Fruit fly (Drosophila melanogaster) whole organism, wandering third instar larva: ENCODE results near the gene CG43407.

ENCODE experiments used
- Abd-B ChIP-seq: fragments of >200 bp; optimal IDR thresholded peaks from 2 replicates; lab custom pipeline; 2017; ENCODE audit warnings: missing biosample characterization, missing genetic modification characterization
- CG32264 ChIP-seq: fragments of 200-800 bp; sonication (Bioruptor generic); optimal IDR thresholded peaks from 2 replicates; lab custom pipeline; 2016; ENCODE audit warnings: missing biosample characterization, missing genetic modification characterization
- CG9705 ChIP-seq: fragments of 200-800 bp; sonication (Bioruptor generic); optimal IDR thresholded peaks from 2 replicates; lab custom pipeline; 2018; ENCODE audit warnings: missing biosample characterization, mild to moderate bottlenecking, missing genetic modification characterization
- CrebA ChIP-seq: fragments of 200-800 bp; sonication (Bioruptor generic); optimal IDR thresholded peaks from 2 replicates; lab custom pipeline; 2016; ENCODE audit warnings: missing biosample characterization, mild to moderate bottlenecking, missing genetic modification characterization, borderline replicate concordance
- Dif ChIP-seq: fragments of 200-275, 200-300 bp; sonication (Bioruptor generic); optimal IDR thresholded peaks from 2 replicates; lab custom pipeline; 2018; ENCODE audit warnings: missing biosample characterization, missing genetic modification characterization; ENCODE audit not compliant: partially characterized antibody
- GATAd ChIP-seq: sonication (Bioruptor generic); optimal IDR thresholded peaks from 2 replicates; lab custom pipeline; 2016; ENCODE audit warnings: missing biosample characterization, missing genetic modification characterization
- HLH106 ChIP-seq: fragments of 200-800 bp; optimal IDR thresholded peaks from 3 replicates; lab custom pipeline; 2019; ENCODE audit warnings: missing biosample characterization, mild to moderate bottlenecking, missing genetic modification characterization, moderate library complexity
- Hnf4 ChIP-seq: fragments of 200-800 bp; sonication (Bioruptor generic); optimal IDR thresholded peaks from 2 replicates; lab custom pipeline; 2016; ENCODE audit warnings: missing biosample characterization, mild to moderate bottlenecking, missing genetic modification characterization
- Jra ChIP-seq: sonication (Bioruptor generic); optimal IDR thresholded peaks from 2 replicates; lab custom pipeline; 2016; ENCODE audit warnings: missing biosample characterization, missing genetic modification characterization
- Mio ChIP-seq: sonication (Bioruptor generic); optimal IDR thresholded peaks from 2 replicates; lab custom pipeline; 2016; ENCODE audit warnings: missing biosample characterization, missing genetic modification characterization
- Myc ChIP-seq: fragments of >200 bp; optimal IDR thresholded peaks from 2 replicates; lab custom pipeline; 2017
- N ChIP-seq: fragments of >200 bp; optimal IDR thresholded peaks from 2 replicates; lab custom pipeline; 2018; ENCODE audit warnings: missing biosample characterization, missing external identifiers, missing genetic modification characterization
- OdsH ChIP-seq: fragments of 200-800 bp; sonication (Bioruptor generic); optimal IDR thresholded peaks from 2 replicates; lab custom pipeline; 2016; ENCODE audit warnings: missing biosample characterization, mild to moderate bottlenecking, missing genetic modification characterization
- Rel ChIP-seq, 2 experiments: fragments of 200-800 bp; sonication (Bioruptor generic) in 1 of 2; optimal IDR thresholded peaks; 2 replicates in 1 of 2; 3 replicates in 1 of 2; lab custom pipeline; 2016 to 2019; ENCODE audit warnings: mild to moderate bottlenecking in 2 of 2, missing biosample characterization in 2 of 2, missing genetic modification characterization in 2 of 2, moderate library complexity in 1 of 2
- Sp1 ChIP-seq: fragments of 200-800 bp; sonication (Bioruptor generic); optimal IDR thresholded peaks from 3 replicates; lab custom pipeline; 2019; ENCODE audit warnings: missing biosample characterization, mild to moderate bottlenecking, missing genetic modification characterization, moderate library complexity
- Vsx2 ChIP-seq: fragments of 200-300, 225-300 bp; sonication (Bioruptor generic); optimal IDR thresholded peaks from 2 replicates; lab custom pipeline; 2018; ENCODE audit warnings: missing biosample characterization, missing genetic modification characterization; ENCODE audit not compliant: partially characterized antibody
- br ChIP-seq: fragments of 200-800 bp; sonication (Bioruptor generic); optimal IDR thresholded peaks from 2 replicates; lab custom pipeline; 2016; ENCODE audit warnings: missing biosample characterization, missing genetic modification characterization
- brk ChIP-seq: fragments of 200-800 bp; sonication (Bioruptor generic); optimal IDR thresholded peaks from 2 replicates; lab custom pipeline; 2016; ENCODE audit warnings: missing biosample characterization, mild to moderate bottlenecking, missing genetic modification characterization
- dl ChIP-seq, 2 experiments: fragments of 175-275, 200-275 bp in 1 of 2; fragments of 200-275 bp in 1 of 2; sonication (Bioruptor generic); optimal IDR thresholded peaks; lab custom pipeline; 2018; ENCODE audit warnings: mild to moderate bottlenecking in 2 of 2, missing biosample characterization in 2 of 2, missing genetic modification characterization in 2 of 2, moderate library complexity in 2 of 2; ENCODE audit not compliant: partially characterized antibody in 2 of 2, insufficient read depth in 1 of 2
- dmrt93B ChIP-seq: fragments of 200-800 bp; sonication (Bioruptor generic); optimal IDR thresholded peaks from 2 replicates; lab custom pipeline; 2018; ENCODE audit warnings: missing biosample characterization, mild to moderate bottlenecking, missing genetic modification characterization
- ey ChIP-seq: fragments of 200-800 bp; sonication (Bioruptor generic); optimal IDR thresholded peaks from 2 replicates; lab custom pipeline; 2016; ENCODE audit warnings: missing biosample characterization, missing genetic modification characterization
- foxo ChIP-seq, 2 experiments: fragments of 200-800 bp; sonication (Bioruptor generic); optimal IDR thresholded peaks; 2 replicates in 1 of 2; 3 replicates in 1 of 2; lab custom pipeline; 2016 to 2017; ENCODE audit warnings: missing biosample characterization in 2 of 2, missing genetic modification characterization in 2 of 2
- fru ChIP-seq: fragments of 200-800 bp; sonication (Bioruptor generic); optimal IDR thresholded peaks from 3 replicates; lab custom pipeline; 2016; ENCODE audit warnings: missing biosample characterization, mild to moderate bottlenecking, missing genetic modification characterization
- h ChIP-seq: fragments of 200-800 bp; sonication (Bioruptor generic); optimal IDR thresholded peaks from 3 replicates; lab custom pipeline; 2016; ENCODE audit warnings: missing biosample characterization, mild to moderate bottlenecking, missing genetic modification characterization
- lola ChIP-seq: fragments of >200 bp; optimal IDR thresholded peaks from 2 replicates; lab custom pipeline; 2017; ENCODE audit warnings: missing biosample characterization, missing genetic modification characterization
- pan ChIP-seq: fragments of >200 bp; optimal IDR thresholded peaks from 2 replicates; lab custom pipeline; 2017
- psq ChIP-seq: fragments of 200-800 bp; sonication (Bioruptor generic); optimal IDR thresholded peaks from 3 replicates; lab custom pipeline; 2017; ENCODE audit warnings: missing biosample characterization, mild to moderate bottlenecking, missing genetic modification characterization, moderate library complexity
- rgr ChIP-seq: fragments of 200-800 bp; sonication (Bioruptor generic); optimal IDR thresholded peaks from 3 replicates; lab custom pipeline; 2016; ENCODE audit warnings: missing biosample characterization, mild to moderate bottlenecking, missing genetic modification characterization
- sage ChIP-seq: fragments of 200-800 bp; sonication (Bioruptor generic); optimal IDR thresholded peaks from 2 replicates; lab custom pipeline; 2016; ENCODE audit warnings: missing biosample characterization, mild to moderate bottlenecking, missing genetic modification characterization
- sv ChIP-seq: fragments of 200-800 bp; sonication (Bioruptor generic); optimal IDR thresholded peaks from 3 replicates; lab custom pipeline; 2016; ENCODE audit warnings: missing biosample characterization, missing genetic modification characterization
- tai ChIP-seq: sonication (Bioruptor generic); optimal IDR thresholded peaks from 2 replicates; lab custom pipeline; 2016; ENCODE audit warnings: missing biosample characterization, missing genetic modification characterization
- usp ChIP-seq: fragments of >200 bp; optimal IDR thresholded peaks from 2 replicates; lab custom pipeline; 2017; ENCODE audit warnings: missing biosample characterization, missing genetic modification characterization
- woc ChIP-seq: sonication (Bioruptor generic); optimal IDR thresholded peaks from 2 replicates; lab custom pipeline; 2016; ENCODE audit warnings: missing biosample characterization, mild to moderate bottlenecking, missing genetic modification characterization

The CG43407 gene

dm6 chr3L:19085688-19086363 is 32.6 kb upstream of the CG43407 start:
- TF ChIP-seq br (GFP tag; lab: Kevin White, UChicago), result peak; percentile 13
- no peak for TF ChIP-seq HLH106
- peak; percentile 26 for TF ChIP-seq h (GFP tag; lab: Kevin White, UChicago)
- peak; percentile 4 for TF ChIP-seq OdsH (GFP tag; lab: Kevin White, UChicago)
- peak; percentile 53 for TF ChIP-seq tai (GFP tag; lab: Kevin White, UChicago)
- TF ChIP-seq psq (GFP tag; lab: Kevin White, UChicago), result peak; percentile 67
- no peak for TF ChIP-seq sv (GFP tag; lab: Kevin White, UChicago)

- no peak for TF ChIP-seq rgr (GFP tag; lab: Kevin White, UChicago)
- no peak for TF ChIP-seq h (GFP tag; lab: Kevin White, UChicago)
- no peak for TF ChIP-seq sv (GFP tag; lab: Kevin White, UChicago)
- TF ChIP-seq usp (GFP tag; lab: Kevin White, UChicago), result no peak
- TF ChIP-seq Jra, result no peak
- TF ChIP-seq sage (GFP tag; lab: Kevin White, UChicago), result no peak
Measured at dm6 chr3L:19083126-19083525, 29.9 kb upstream of the CG43407 start.

dm6 chr3L:19080926-19081700 is 27.9 kb upstream of the CG43407 start:
- peak; percentile 72 for TF ChIP-seq psq (GFP tag; lab: Kevin White, UChicago)
- TF ChIP-seq dl (GFP tag; optimal IDR thresholded peaks at IDR 0.05; lab: Kevin White, UChicago; ENCODE audit: insufficient read depth in 1 of 2, partially characterized antibody in 2 of 2), result peak; percentile 16 to 56
- no peak for TF ChIP-seq CG32264
- no peak for TF ChIP-seq usp (GFP tag; lab: Kevin White, UChicago)
- peak; percentile 70 for TF ChIP-seq Dif
- TF ChIP-seq, all 38 proteins: peak for 3

- TF ChIP-seq Sp1 (GFP tag; lab: Kevin White, UChicago) (peak; percentile 69), CrebA (GFP tag; lab: Kevin White, UChicago) (no peak), dmrt93B (GFP tag; lab: Kevin White, UChicago) (peak; percentile 60), woc (GFP tag; lab: Kevin White, UChicago) (peak; percentile 66), OdsH (GFP tag; lab: Kevin White, UChicago) (peak; percentile 44), h (GFP tag; lab: Kevin White, UChicago) (peak; percentile 48), rgr (GFP tag; lab: Kevin White, UChicago) (peak; percentile 35), sv (GFP tag; lab: Kevin White, UChicago) (no peak), br (GFP tag; lab: Kevin White, UChicago) (peak; percentile 61), ey (peak; percentile 73), psq (GFP tag; lab: Kevin White, UChicago) (peak; percentile 73), CG32264 (peak; percentile 2), fru (peak; percentile 77), Jra (peak; percentile 16), Vsx2 (no peak), foxo (GFP tag; optimal IDR thresholded peaks at IDR 0.05; lab: Kevin White, UChicago) (peak in 1 of 2 experiments; percentile 74), CG9705 (GFP tag; lab: Kevin White, UChicago) (peak; percentile 19), tai (GFP tag; lab: Kevin White, UChicago) (peak; percentile 41), HLH106 (peak; percentile 58), usp (GFP tag; lab: Kevin White, UChicago) (no peak)
Measured at dm6 chr3L:19079798-19080691, 26.9 kb upstream of the CG43407 start.

- no peak for TF ChIP-seq Hnf4
- no peak for TF ChIP-seq sv (GFP tag; lab: Kevin White, UChicago)
- no peak for TF ChIP-seq dmrt93B (GFP tag; lab: Kevin White, UChicago)
- peak; percentile 10 for TF ChIP-seq Sp1 (GFP tag; lab: Kevin White, UChicago)
- no peak for TF ChIP-seq lola
- TF ChIP-seq foxo (GFP tag; optimal IDR thresholded peaks at IDR 0.05; lab: Kevin White, UChicago), result no peak
- no peak for TF ChIP-seq Myc (lab: Kevin White, UChicago)
- no peak for TF ChIP-seq br (GFP tag; lab: Kevin White, UChicago)
- no peak for TF ChIP-seq brk
- TF ChIP-seq usp (GFP tag; lab: Kevin White, UChicago), result no peak
- no peak for TF ChIP-seq Abd-B (GFP tag; lab: Kevin White, UChicago)
- no peak for TF ChIP-seq pan (lab: Kevin White, UChicago)
- no peak for TF ChIP-seq GATAd (GFP tag; lab: Kevin White, UChicago)
- no peak for TF ChIP-seq Vsx2
- TF ChIP-seq N (GFP tag; lab: Kevin White, UChicago), result no peak
- TF ChIP-seq ey, result no peak
- TF ChIP-seq CG9705 (GFP tag; lab: Kevin White, UChicago), result no peak
- no peak for TF ChIP-seq Rel (GFP tag; optimal IDR thresholded peaks at IDR 0.05; lab: Kevin White, UChicago)
- TF ChIP-seq Rel (tag; optimal IDR thresholded peaks at IDR 0.05; lab: Kevin White, UChicago), result peak; percentile 17
- TF ChIP-seq Jra, result no peak
- no peak for TF ChIP-seq sage (GFP tag; lab: Kevin White, UChicago)
- no peak for TF ChIP-seq OdsH (GFP tag; lab: Kevin White, UChicago)
- TF ChIP-seq Mio (GFP tag; lab: Kevin White, UChicago), result no peak
- TF ChIP-seq tai (GFP tag; lab: Kevin White, UChicago), result no peak
- TF ChIP-seq fru, result peak; percentile 41
- peak; percentile 38 for TF ChIP-seq Dif
- TF ChIP-seq psq (GFP tag; lab: Kevin White, UChicago), result peak; percentile 93
Measured at dm6 chr3L:19079067-19079466, 25.9 kb upstream of the CG43407 start.
